Fruit fly (Drosophila melanogaster) whole organism, embryonic: Measurements from ENCODE around the gene PIP82.

Source experiments
- Atf-2 ChIP-seq: fragments of 200-800 bp; sonication (Bioruptor generic); optimal IDR thresholded peaks from 2 replicates; lab custom pipeline; 2016; ENCODE audit warnings: missing biosample characterization, missing genetic modification characterization
- Awh ChIP-seq: fragments of 200-800 bp; sonication (Bioruptor generic); IDR thresholded peaks from 2 replicates; pipeline ENCODE4, ENCODE4 v1.3.6; 2022; ENCODE audit warnings: missing biosample characterization, missing genetic modification characterization
- B-H1 ChIP-seq: fragments of 200-800 bp; sonication (Bioruptor generic); IDR thresholded peaks from 3 replicates; pipeline ENCODE4 v1.3.6; 2022; ENCODE audit warnings: missing biosample characterization, missing genetic modification characterization
- CG10431 ChIP-seq: fragments of 200-800 bp; sonication (Bioruptor generic); optimal IDR thresholded peaks from 3 replicates; lab custom pipeline; 2018; ENCODE audit warnings: missing biosample characterization, mild to moderate bottlenecking, missing genetic modification characterization
- CG13123 ChIP-seq: fragments of 200-800 bp; sonication (Bioruptor generic); optimal IDR thresholded peaks from 2 replicates; lab custom pipeline; 2016; ENCODE audit warnings: missing biosample characterization, missing genetic modification characterization
- CG17385 ChIP-seq: fragments of 200-800 bp; sonication (Bioruptor generic); optimal IDR thresholded peaks from 3 replicates; lab custom pipeline; 2018; ENCODE audit warnings: missing biosample characterization, mild to moderate bottlenecking, missing genetic modification characterization
- CG30431 ChIP-seq: fragments of 200-800 bp; sonication (Bioruptor generic); optimal IDR thresholded peaks from 2 replicates; lab custom pipeline; 2017; ENCODE audit warnings: missing biosample characterization, missing genetic modification characterization
- CG31365 ChIP-seq: fragments of 200-800 bp; sonication (Bioruptor generic); optimal IDR thresholded peaks from 2 replicates; lab custom pipeline; 2018; ENCODE audit warnings: missing biosample characterization, mild to moderate bottlenecking, missing genetic modification characterization
- CG31388 ChIP-seq: fragments of 200-800 bp; sonication (Bioruptor generic); optimal IDR thresholded peaks from 2 replicates; lab custom pipeline; 2016; ENCODE audit warnings: missing biosample characterization, missing genetic modification characterization
- CG33557 ChIP-seq: fragments of 200-800 bp; sonication (Bioruptor generic); optimal IDR thresholded peaks from 2 replicates; lab custom pipeline; 2019; ENCODE audit warnings: missing biosample characterization, mild to moderate bottlenecking, missing genetic modification characterization, moderate library complexity
- CG4707 ChIP-seq: fragments of 200-800 bp; sonication (Bioruptor generic); optimal IDR thresholded peaks from 2 replicates; lab custom pipeline; 2018; ENCODE audit warnings: missing biosample characterization, mild to moderate bottlenecking, missing genetic modification characterization, moderate library complexity
- CG4730 ChIP-seq: fragments of 200-800 bp; sonication (Bioruptor generic); IDR thresholded peaks from 2 replicates; pipeline ENCODE4 v1.3.6; 2022; ENCODE audit warnings: missing biosample characterization, missing genetic modification characterization
- CG6272 ChIP-seq: fragments of 200-800 bp; sonication (Bioruptor generic); IDR thresholded peaks from 2 replicates; pipeline ENCODE4 v1.3.6; 2022; ENCODE audit warnings: missing biosample characterization, missing genetic modification characterization
- CG6813 ChIP-seq: fragments of 200-800 bp; sonication (Bioruptor generic); optimal IDR thresholded peaks from 2 replicates; lab custom pipeline; 2017; ENCODE audit warnings: missing biosample characterization, missing genetic modification characterization, mild to moderate bottlenecking, moderate library complexity, missing genetic modification reagents
- CG7271 ChIP-seq: fragments of 200-800 bp; sonication (Bioruptor generic); optimal IDR thresholded peaks from 2 replicates; lab custom pipeline; 2018; ENCODE audit warnings: missing biosample characterization, mild to moderate bottlenecking, missing genetic modification characterization, moderate library complexity
- CG7357 ChIP-seq: fragments of 200-800 bp; sonication (Bioruptor generic); IDR thresholded peaks from 3 replicates; pipeline ENCODE4 v1.3.6; 2022; ENCODE audit warnings: missing biosample characterization, missing genetic modification characterization
- CG7987 ChIP-seq: fragments of 200-800 bp; sonication (Bioruptor generic); optimal IDR thresholded peaks from 2 replicates; lab custom pipeline; 2018; ENCODE audit warnings: missing biosample characterization, mild to moderate bottlenecking, missing genetic modification characterization, moderate library complexity
- CG9437 ChIP-seq: fragments of 200-800 bp; sonication (Bioruptor generic); optimal IDR thresholded peaks from 2 replicates; lab custom pipeline; 2018; ENCODE audit warnings: missing biosample characterization, mild to moderate bottlenecking, missing genetic modification characterization
- Camta ChIP-seq: fragments of 200-800 bp; sonication (Bioruptor generic); optimal IDR thresholded peaks from 2 replicates; lab custom pipeline; 2016; ENCODE audit warnings: missing biosample characterization, missing genetic modification characterization
- Dref ChIP-seq: fragments of 200-800 bp; sonication (Bioruptor generic); IDR thresholded peaks from 2 replicates; pipeline ENCODE4 v1.3.6; 2022; ENCODE audit warnings: missing biosample characterization, missing genetic modification characterization
- Eip74EF ChIP-seq, 2 experiments: fragments of 200-800 bp in 1 of 2; fragments of >200 bp in 1 of 2; sonication (Bioruptor generic) in 1 of 2; optimal IDR thresholded peaks; 2 replicates each; lab custom pipeline; 2017 to 2019; ENCODE audit warnings: missing biosample characterization in 2 of 2, missing genetic modification characterization in 2 of 2, mild to moderate bottlenecking in 1 of 2, moderate library complexity in 1 of 2
- Hsf ChIP-seq: fragments of 200-800 bp; sonication (Bioruptor generic); optimal IDR thresholded peaks from 3 replicates; lab custom pipeline; 2016; ENCODE audit warnings: missing biosample characterization, missing genetic modification characterization
- Med ChIP-seq: fragments of 200-800 bp; sonication (Bioruptor generic); peaks from one replicate; lab custom pipeline; 2016; ENCODE audit warnings: missing biosample characterization, missing genetic modification characterization, mild to moderate bottlenecking, inconsistent platforms, moderate library complexity
- NC2α ChIP-seq: fragments of 200-800 bp; sonication (Bioruptor generic); optimal IDR thresholded peaks from 2 replicates; lab custom pipeline; 2016; ENCODE audit warnings: missing biosample characterization, missing genetic modification characterization
- NC2β ChIP-seq: fragments of 200-800 bp; sonication (Bioruptor generic); optimal IDR thresholded peaks from 2 replicates; lab custom pipeline; 2016; ENCODE audit warnings: missing biosample characterization, missing genetic modification characterization
- NfI ChIP-seq: fragments of 200-800 bp; sonication (Bioruptor generic); optimal IDR thresholded peaks from 3 replicates; lab custom pipeline; 2018; ENCODE audit warnings: missing biosample characterization, mild to moderate bottlenecking, missing genetic modification characterization, moderate library complexity
- Pdp1 ChIP-seq, 2 experiments: fragments of 200-800 bp; sonication (Bioruptor generic); optimal IDR thresholded peaks; 3 replicates each; lab custom pipeline; 2016; ENCODE audit warnings: missing biosample characterization in 2 of 2, missing genetic modification characterization in 2 of 2, mild to moderate bottlenecking in 1 of 2, moderate library complexity in 1 of 2
- Spps ChIP-seq: fragments of 200-800 bp; sonication (Bioruptor generic); optimal IDR thresholded peaks from 2 replicates; lab custom pipeline; 2018; ENCODE audit warnings: missing biosample characterization, mild to moderate bottlenecking, missing genetic modification characterization
- TFAM ChIP-seq: fragments of 200-800 bp; sonication (Bioruptor generic); optimal IDR thresholded peaks from 2 replicates; lab custom pipeline; 2017; ENCODE audit warnings: missing biosample characterization, missing genetic modification characterization, inconsistent platforms
- Trl ChIP-seq, 3 experiments: fragments of >200 bp in 2 of 3; fragments of 200-800 bp in 1 of 3; sonication (Bioruptor generic) in 1 of 3; optimal IDR thresholded peaks; 2 replicates in 1 of 3; 3 replicates in 2 of 3; lab custom pipeline; 2016 to 2017; ENCODE audit warnings: missing biosample characterization in 1 of 3, missing genetic modification characterization in 1 of 3
- ase ChIP-seq: fragments of 200-800 bp; sonication (Bioruptor generic); IDR thresholded peaks from 3 replicates; pipeline ENCODE4 v1.3.6; 2022; ENCODE audit warnings: missing biosample characterization, missing genetic modification characterization
- ato ChIP-seq: fragments of 200-800 bp; sonication (Bioruptor generic); IDR thresholded peaks from 2 replicates; pipeline ENCODE4 v1.3.6; 2022; ENCODE audit warnings: missing biosample characterization, missing genetic modification characterization; ENCODE audit not compliant: partially characterized antibody
- bbx ChIP-seq: fragments of 200-800 bp; sonication (Bioruptor generic); IDR thresholded peaks from 2 replicates; pipeline ENCODE4 v1.3.6; 2022; ENCODE audit warnings: missing biosample characterization, missing genetic modification characterization; ENCODE audit not compliant: partially characterized antibody
- bigmax ChIP-seq: fragments of 200-800 bp; sonication (Bioruptor generic); optimal IDR thresholded peaks from 2 replicates; lab custom pipeline; 2018; ENCODE audit warnings: missing biosample characterization, mild to moderate bottlenecking, missing genetic modification characterization
- caup ChIP-seq: fragments of 200-800 bp; sonication (Bioruptor generic); optimal IDR thresholded peaks from 3 replicates; lab custom pipeline; 2017; ENCODE audit warnings: missing biosample characterization, mild to moderate bottlenecking, missing genetic modification characterization, moderate library complexity; ENCODE audit not compliant: severe bottlenecking
- dmrt11E ChIP-seq: fragments of 200-800 bp; sonication (Bioruptor generic); optimal IDR thresholded peaks from 3 replicates; lab custom pipeline; 2018; ENCODE audit warnings: missing biosample characterization, mild to moderate bottlenecking, missing genetic modification characterization, moderate library complexity
- dpn ChIP-seq, 2 experiments: fragments of 200-800 bp; sonication (Bioruptor generic); optimal IDR thresholded peaks; 3 replicates each; lab custom pipeline; 2016; ENCODE audit warnings: missing biosample characterization in 2 of 2, missing genetic modification characterization in 2 of 2
- ftz-f1 ChIP-seq: fragments of 200-800 bp; sonication (Bioruptor generic); optimal IDR thresholded peaks from 2 replicates; lab custom pipeline; 2016; ENCODE audit warnings: missing biosample characterization, missing genetic modification characterization
- gcm2 ChIP-seq: fragments of 200-800 bp; sonication (Bioruptor generic); optimal IDR thresholded peaks from 2 replicates; lab custom pipeline; 2016; ENCODE audit warnings: missing biosample characterization, missing genetic modification characterization
- h ChIP-seq: fragments of >200 bp; optimal IDR thresholded peaks from 2 replicates; lab custom pipeline; 2017
- hbn ChIP-seq: fragments of 200-800 bp; sonication (Bioruptor generic); IDR thresholded peaks from 2 replicates; pipeline ENCODE4 v1.3.6; 2022; ENCODE audit warnings: missing biosample characterization, missing genetic modification characterization; ENCODE audit not compliant: partially characterized antibody
- kni ChIP-seq: fragments of 200-800 bp; sonication (Bioruptor generic); optimal IDR thresholded peaks from 3 replicates; lab custom pipeline; 2017; ENCODE audit warnings: mild to moderate bottlenecking, missing biosample characterization, missing genetic modification reagents, missing genetic modification characterization
- otp ChIP-seq: fragments of 200-800 bp; sonication (Bioruptor generic); IDR thresholded peaks from 3 replicates; pipeline ENCODE4, ENCODE4 v1.3.6; 2022; ENCODE audit warnings: missing biosample characterization, missing genetic modification characterization
- rib ChIP-seq: fragments of 200-800 bp; sonication (Bioruptor generic); IDR thresholded peaks from 2 replicates; pipeline ENCODE4 v1.3.6; 2022; ENCODE audit warnings: missing biosample characterization, missing genetic modification characterization
- row ChIP-seq: fragments of 200-800 bp; sonication (Bioruptor generic); IDR thresholded peaks from 3 replicates; pipeline ENCODE4 v1.3.6; 2022; ENCODE audit warnings: missing biosample characterization, missing genetic modification characterization
- sqz ChIP-seq: fragments of 200-800 bp; sonication (Bioruptor generic); optimal IDR thresholded peaks from 3 replicates; lab custom pipeline; 2018; ENCODE audit warnings: missing biosample characterization, mild to moderate bottlenecking, missing genetic modification characterization
- unpg ChIP-seq: fragments of 200-800 bp; sonication (Bioruptor generic); optimal IDR thresholded peaks from 3 replicates; lab custom pipeline; 2018; ENCODE audit warnings: missing biosample characterization, mild to moderate bottlenecking, missing genetic modification characterization, moderate library complexity
- wor ChIP-seq: fragments of 200-800 bp; sonication (Bioruptor generic); IDR thresholded peaks from 2 replicates; pipeline ENCODE4 v1.3.6; 2022; ENCODE audit warnings: missing biosample characterization, missing genetic modification characterization
- z ChIP-seq: fragments of 200-800 bp; sonication (Bioruptor generic); IDR thresholded peaks from 3 replicates; pipeline ENCODE4 v1.3.6; 2022; ENCODE audit warnings: missing biosample characterization, missing genetic modification characterization
- zf30C ChIP-seq: fragments of 200-800 bp; sonication (Bioruptor generic); optimal IDR thresholded peaks from 3 replicates; lab custom pipeline; 2018; ENCODE audit warnings: missing biosample characterization, mild to moderate bottlenecking, missing genetic modification characterization

Gene PIP82

DNA sequence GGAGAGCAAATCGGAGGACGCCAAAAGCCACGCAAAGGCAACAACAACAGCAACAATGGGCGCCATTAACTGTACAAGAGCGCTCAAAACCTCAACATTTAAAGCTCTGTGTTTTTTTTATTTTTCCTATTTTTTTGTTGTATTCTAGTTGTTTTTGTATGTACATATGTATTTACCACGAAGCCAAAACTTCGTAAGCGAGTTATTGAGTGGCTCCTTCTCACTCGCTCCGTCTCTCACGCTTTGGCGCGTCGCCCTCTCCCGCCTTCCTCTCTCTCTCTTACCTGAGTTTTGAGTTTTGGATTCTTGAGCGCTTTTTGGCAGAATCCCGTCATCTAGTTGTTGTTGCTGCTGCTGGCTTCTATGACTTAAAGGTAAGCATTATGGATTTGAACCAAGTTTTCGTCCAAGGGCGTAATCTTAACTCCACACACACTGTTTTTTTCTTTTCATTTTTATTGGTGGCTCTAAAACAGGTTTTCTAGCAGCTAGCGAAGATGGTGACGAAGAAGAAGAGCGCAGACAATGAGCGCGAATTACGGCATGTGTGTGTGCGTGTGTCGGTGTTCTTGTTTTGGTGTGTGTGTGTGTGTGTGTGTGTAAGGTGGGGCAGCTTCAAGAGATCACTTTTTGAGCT lies 11.4 kb downstream of the PIP82 start (continued):
- no peak for TF ChIP-seq Camta
- TF ChIP-seq NC2α (GFP tag; lab: Kevin White, UChicago) = no peak
- no peak for TF ChIP-seq Pdp1 (GFP tag; optimal IDR thresholded peaks at IDR 0.05; lab: Kevin White, UChicago)
- no peak for TF ChIP-seq dmrt11E
- TF ChIP-seq CG33557 (GFP tag; lab: Kevin White, UChicago) = no peak
- TF ChIP-seq ftz-f1 (GFP tag; lab: Kevin White, UChicago) = peak; percentile 13
- TF ChIP-seq Dref (GFP tag; lab: Robert Waterston, UW) = no peak
- no peak for TF ChIP-seq Eip74EF (GFP tag; optimal IDR thresholded peaks at IDR 0.05; lab: Kevin White, UChicago)
- TF ChIP-seq caup (GFP tag; lab: Kevin White, UChicago) = no peak
- TF ChIP-seq CG9437 (GFP tag; lab: Kevin White, UChicago) = no peak
- no peak for TF ChIP-seq CG13123 (GFP tag; lab: Kevin White, UChicago)
- no peak for TF ChIP-seq CG7271 (tag; lab: Kevin White, UChicago)
- no peak for TF ChIP-seq h (lab: Kevin White, UChicago)
- TF ChIP-seq CG4730 (GFP tag; lab: Robert Waterston, UW) = no peak
- no peak for TF ChIP-seq bigmax
- no peak for TF ChIP-seq bbx
- peak; percentile 54 for TF ChIP-seq sqz (GFP tag; lab: Kevin White, UChicago)
- no peak for TF ChIP-seq CG7987 (GFP tag; lab: Kevin White, UChicago)
- TF ChIP-seq gcm2 = no peak
- TF ChIP-seq Trl (optimal IDR thresholded peaks at IDR 0.05; lab: Kevin White, UChicago) = peak; percentile 71 to 87
- no peak for TF ChIP-seq Trl (GFP tag; optimal IDR thresholded peaks at IDR 0.05; lab: Kevin White, UChicago)
- no peak for TF ChIP-seq Hsf (GFP tag; lab: Kevin White, UChicago)
- no peak for TF ChIP-seq CG31388 (GFP tag; lab: Kevin White, UChicago)
- no peak for TF ChIP-seq Atf-2 (GFP tag; lab: Kevin White, UChicago)
- TF ChIP-seq NfI (GFP tag; lab: Kevin White, UChicago) = no peak
- no peak for TF ChIP-seq CG31365 (tag; lab: Kevin White, UChicago)
- TF ChIP-seq z (GFP tag; lab: Robert Waterston, UW) = peak; percentile 95
- no peak for TF ChIP-seq B-H1 (GFP tag; lab: Robert Waterston, UW)
- TF ChIP-seq dpn (GFP tag; optimal IDR thresholded peaks at IDR 0.05; lab: Kevin White, UChicago) = no peak
- no peak for TF ChIP-seq zf30C (GFP tag; lab: Kevin White, UChicago)
- TF ChIP-seq CG6813 (GFP tag; lab: Kevin White, UChicago) = no peak
- TF ChIP-seq rib (GFP tag; lab: Robert Waterston, UW) = peak; percentile 55; the same call in 1 of the 2 replicates
- no peak for TF ChIP-seq Awh (GFP tag; lab: Robert Waterston, UW)
- no peak for TF ChIP-seq row (GFP tag; lab: Robert Waterston, UW)
- TF ChIP-seq Med (GFP tag; lab: Kevin White, UChicago) = peak; percentile 55
- no peak for TF ChIP-seq unpg
- no peak for TF ChIP-seq hbn (GFP tag; lab: Robert Waterston, UW)
- no peak for TF ChIP-seq TFAM
- TF ChIP-seq CG10431 (GFP tag; lab: Kevin White, UChicago) = no peak
- TF ChIP-seq kni (GFP tag; lab: Kevin White, UChicago) = peak; percentile 77
- TF ChIP-seq ato = no peak
- no peak for TF ChIP-seq wor (GFP tag; lab: Robert Waterston, UW)
- no peak for TF ChIP-seq ase
- TF ChIP-seq CG30431 (GFP tag; lab: Kevin White, UChicago) = no peak
- TF ChIP-seq NC2β (GFP tag; lab: Kevin White, UChicago) = no peak
- no peak for TF ChIP-seq otp (GFP tag; lab: Robert Waterston, UW)
- no peak for TF ChIP-seq CG4707 (GFP tag; lab: Kevin White, UChicago)
- TF ChIP-seq Spps (tag; lab: Kevin White, UChicago) = no peak
- TF ChIP-seq CG6272 (GFP tag; lab: Robert Waterston, UW) = no peak
- peak; percentile 84 for TF ChIP-seq CG17385 (GFP tag; lab: Kevin White, UChicago)
- no peak for TF ChIP-seq CG7357 (GFP tag; lab: Robert Waterston, UW)
